Fruit fly (Drosophila melanogaster): ENCODE results near the gene Acbp1.
A peak's percentile ranks its signal among the peaks of the same experiment; 100 is the strongest.

Acbp1 gene

dm6 chr2L:8148514-8149085 is 13.7 kb downstream of the Acbp1 start (continued):
- TF ChIP-seq CG8924 (tag; optimal IDR thresholded peaks at IDR 0.05) (peak; percentile 9), CG2199 (GFP tag; IDR thresholded peaks at IDR 0.05) (0 out of 3 replicates have a peak, but pooled peaks have one; percentile 42), CG8290 (GFP tag; optimal IDR thresholded peaks at IDR 0.05) (peak; percentile 6), CG8290 (tag; optimal IDR thresholded peaks at IDR 0.05) (peak in 1 of 2 experiments; percentile 47), lab (GFP tag; optimal IDR thresholded peaks at IDR 0.05) (peak; percentile 6), ems (GFP tag; optimal IDR thresholded peaks at IDR 0.05) (no peak), Med (GFP tag) (peak; percentile 77), CG2129 (GFP tag; IDR thresholded peaks at IDR 0.05; ENCODE audit: partially characterized antibody) (no peak), vvl (GFP tag; IDR thresholded peaks at IDR 0.05) (peak; percentile 49; the same call in 1 of the 2 replicates), H15 (GFP tag; IDR thresholded peaks at IDR 0.05) (no peak), chinmo (GFP tag; IDR thresholded peaks at IDR 0.05; ENCODE audit: partially characterized antibody) (peak; percentile 84), Pdp1 (GFP tag; optimal IDR thresholded peaks at IDR 0.05) (peak in 1 of 2 experiments; percentile 77), CG34376 (GFP tag; optimal IDR thresholded peaks at IDR 0.05) (peak; percentile 14), cas (GFP tag; IDR thresholded peaks at IDR 0.05) (no peak), CG31365 (tag; optimal IDR thresholded peaks at IDR 0.05) (no peak), CG5180 (GFP tag; optimal IDR thresholded peaks at IDR 0.05) (peak; percentile 90), CG13894 (tag; optimal IDR thresholded peaks at IDR 0.05) (peak; percentile 83), Fer1 (GFP tag; optimal IDR thresholded peaks at IDR 0.05) (peak; percentile 18), ci (GFP tag; IDR thresholded peaks at IDR 0.05) (peak; percentile 32; the same call in 1 of the 3 replicates), D19B (GFP tag; optimal IDR thresholded peaks at IDR 0.05) (no peak), hbn (GFP tag; IDR thresholded peaks at IDR 0.05; ENCODE audit: partially characterized antibody) (no peak), oc (tag; optimal IDR thresholded peaks at IDR 0.05) (peak; percentile 29), CoRest (tag; optimal IDR thresholded peaks at IDR 0.05) (no peak), eve (GFP tag; optimal IDR thresholded peaks at IDR 0.05) (no peak), Atf6 (GFP tag; IDR thresholded peaks at IDR 0.05) (peak; percentile 13; the same call in 1 of the 2 replicates), CG12769 (tag; optimal IDR thresholded peaks at IDR 0.05) (peak; percentile 27), CTCF (GFP tag; optimal IDR thresholded peaks at IDR 0.05) (no peak), B-H2 (GFP tag; optimal IDR thresholded peaks at IDR 0.05) (peak; percentile 19), Eip74EF (GFP tag; optimal IDR thresholded peaks at IDR 0.05) (peak in 1 of 2 experiments; percentile 12), sens (GFP tag) (peak; percentile 13)

- TF ChIP-seq lov (optimal IDR thresholded peaks at IDR 0.05): no peak
- TF ChIP-seq lov (GFP tag; IDR thresholded peaks at IDR 0.05): no peak
- TF ChIP-seq chinmo (GFP tag; IDR thresholded peaks at IDR 0.05; ENCODE audit: partially characterized antibody): 0 out of 4 replicates have a peak, but pooled peaks have one; percentile 32
- no peak for TF ChIP-seq fd3F (GFP tag; optimal IDR thresholded peaks at IDR 0.05)
- no peak for TF ChIP-seq row (GFP tag; IDR thresholded peaks at IDR 0.05)
- no peak for TF ChIP-seq oc (tag; optimal IDR thresholded peaks at IDR 0.05)
- peak; percentile 58; the same call in 1 of the 2 replicates for TF ChIP-seq vvl (GFP tag; IDR thresholded peaks at IDR 0.05)
- peak in 1 of 2 experiments; percentile 75 for TF ChIP-seq Eip74EF (GFP tag; optimal IDR thresholded peaks at IDR 0.05)
- peak; percentile 24 for TF ChIP-seq Ets65A (GFP tag)
Measured at dm6 chr2L:8146994-8147661, 15.1 kb downstream of the Acbp1 start, which contains the start of gene CG31606. TSS of gene CG31606 (plus strand) at chr2L:8147611.

Data from whole organism, embryonic.